Worm (Caenorhabditis elegans) whole organism, late embryonic: Measurements from ENCODE around the gene K10H10.7.

Experiments used
- ets-4 ChIP-seq: sonication (generic microtip); optimal IDR thresholded peaks from 2 replicates; lab custom pipeline; 2016; ENCODE audit warnings: missing genetic modification characterization, missing compliant biosample characterization
- ttx-3 ChIP-seq: sonication (generic microtip); optimal IDR thresholded peaks from 2 replicates; lab custom pipeline; 2016; ENCODE audit warnings: missing genetic modification reagents, missing genetic modification characterization, missing compliant biosample characterization

ce11 chrII:14470020-14470419 is 37.4 kb downstream of the K10H10.7 start:
- no peak for TF ChIP-seq ets-4 (tag; lab: Kevin White, UChicago)
- no peak for TF ChIP-seq ttx-3 (tag; lab: Kevin White, UChicago)
